Fruit fly (Drosophila melanogaster) whole organism: ENCODE results near the gene Or65a.

Experiments used
- EcR ChIP-seq, 2 experiments: fragments of >200 bp; optimal IDR thresholded peaks; 2 replicates each; lab custom pipeline; 2017; ENCODE audit warnings: missing biosample characterization in 2 of 2, missing genetic modification characterization in 2 of 2, missing genetic modification reagents in 2 of 2
- psq ChIP-seq: fragments of >200 bp; optimal IDR thresholded peaks from 2 replicates; lab custom pipeline; 2017
- usp ChIP-seq: fragments of >200 bp; optimal IDR thresholded peaks from 2 replicates; lab custom pipeline; 2017; ENCODE audit warnings: missing biosample characterization, missing genetic modification characterization, mixed read lengths

DNA sequence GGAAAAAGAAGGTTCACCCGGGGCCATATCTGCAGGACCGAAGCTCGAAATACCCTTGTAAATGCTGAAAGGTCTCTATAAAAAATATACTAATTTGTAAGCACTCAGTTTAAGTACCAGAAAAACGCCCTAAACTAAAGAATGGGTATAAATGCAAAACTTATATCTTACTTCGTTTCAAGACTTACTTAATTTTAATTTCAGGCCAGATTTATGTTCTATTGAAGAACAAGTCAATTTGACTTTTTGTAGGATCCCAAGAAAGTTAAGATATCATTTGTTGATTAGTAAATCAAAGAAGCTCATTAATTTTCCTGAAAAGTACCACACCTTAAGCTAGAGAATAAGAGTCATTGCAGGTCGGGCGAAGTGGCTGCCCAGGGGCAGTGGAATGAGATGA is 36.7 kb downstream of the Or65a start:
- TF ChIP-seq EcR (GFP tag; optimal IDR thresholded peaks at IDR 0.05; lab: Kevin White, UChicago) = no peak
- no peak for TF ChIP-seq usp (GFP tag; lab: Kevin White, UChicago)
- no peak for TF ChIP-seq psq
